Worm (Caenorhabditis elegans) whole organism, L3 larva: ENCODE results near the gene ZC513.3.

ENCODE experiments used
- R02D3.7 ChIP-seq: fragments of 150-350 bp; optimal IDR thresholded peaks from 2 replicates; lab custom pipeline; 2014; ENCODE audit warnings: missing biosample characterization, missing genetic modification characterization
- ama-1 ChIP-seq: fragments of 150-350 bp; optimal IDR thresholded peaks from 2 replicates; lab custom pipeline; 2018
- ceh-28 ChIP-seq: fragments of 150-350 bp; optimal IDR thresholded peaks from 2 replicates; lab custom pipeline; 2014; ENCODE audit warnings: missing biosample characterization, missing genetic modification reagents, missing genetic modification characterization
- ceh-82 ChIP-seq: fragments of 150-350 bp; optimal IDR thresholded peaks from 2 replicates; lab custom pipeline; 2014; ENCODE audit warnings: missing biosample characterization, missing genetic modification characterization
- ceh-9 ChIP-seq: sonication (generic microtip); optimal IDR thresholded peaks from 2 replicates; lab custom pipeline; 2018; ENCODE audit warnings: missing biosample characterization, missing genetic modification characterization
- egl-27 ChIP-seq: sonication (generic microtip); optimal IDR thresholded peaks from 4 replicates; lab custom pipeline; 2017; ENCODE audit warnings: missing biosample characterization, missing genetic modification reagents, missing genetic modification characterization
- elt-1 ChIP-seq: fragments of 150-350 bp; optimal IDR thresholded peaks from 2 replicates; lab custom pipeline; 2014; ENCODE audit warnings: missing biosample characterization, missing genetic modification characterization
- elt-3 ChIP-seq, 3 experiments: fragments of 150-350 bp in 1 of 3; sonication (generic microtip) in 2 of 3; optimal IDR thresholded peaks; 2 replicates in 2 of 3; 4 replicates in 1 of 3; lab custom pipeline; 2014 to 2017; ENCODE audit warnings: missing biosample characterization in 3 of 3, missing genetic modification characterization in 3 of 3
- eor-1 ChIP-seq, 2 experiments: fragments of 150-350 bp; optimal IDR thresholded peaks; 2 replicates each; lab custom pipeline; 2014 to 2018; ENCODE audit warnings: missing biosample characterization in 2 of 2, missing genetic modification characterization in 2 of 2
- fkh-2 ChIP-seq: fragments of 150-350 bp; optimal IDR thresholded peaks from 2 replicates; lab custom pipeline; 2014; ENCODE audit warnings: missing biosample characterization, missing genetic modification reagents, missing genetic modification characterization
- fos-1 ChIP-seq: fragments of 150-350 bp; optimal IDR thresholded peaks from 2 replicates; lab custom pipeline; 2014; ENCODE audit warnings: missing biosample characterization, missing genetic modification characterization
- hmg-11 ChIP-seq: sonication (generic microtip); optimal IDR thresholded peaks from 2 replicates; lab custom pipeline; 2016; ENCODE audit warnings: missing genetic modification characterization, missing compliant biosample characterization
- lin-15B ChIP-seq: fragments of 150-350 bp; optimal IDR thresholded peaks from 2 replicates; lab custom pipeline; 2014; ENCODE audit warnings: missing biosample characterization, missing genetic modification characterization
- mdl-1 ChIP-seq: fragments of 150-350 bp; optimal IDR thresholded peaks from 2 replicates; lab custom pipeline; 2014; ENCODE audit warnings: missing biosample characterization, missing genetic modification characterization
- nfya-1 ChIP-seq: sonication (generic microtip); optimal IDR thresholded peaks from 2 replicates; lab custom pipeline; 2017; ENCODE audit warnings: missing genetic modification characterization, mild to moderate bottlenecking, missing compliant biosample characterization, antibody characterized with exemption, moderate library complexity; ENCODE audit not compliant: insufficient read depth
- nhr-23 ChIP-seq: fragments of 150-350 bp; optimal IDR thresholded peaks from 2 replicates; lab custom pipeline; 2014; ENCODE audit warnings: missing biosample characterization, missing genetic modification reagents, missing genetic modification characterization
- nhr-237 ChIP-seq: fragments of 150-350 bp; optimal IDR thresholded peaks from 2 replicates; lab custom pipeline; 2014; ENCODE audit warnings: missing biosample characterization, missing genetic modification characterization
- nhr-25 ChIP-seq: sonication (generic microtip); optimal IDR thresholded peaks from 2 replicates; lab custom pipeline; 2017; ENCODE audit warnings: missing biosample characterization, missing genetic modification characterization
- nhr-28 ChIP-seq: fragments of 150-350 bp; optimal IDR thresholded peaks from 2 replicates; lab custom pipeline; 2014; ENCODE audit warnings: missing biosample characterization, missing genetic modification characterization
- nhr-43 ChIP-seq: sonication (generic microtip); optimal IDR thresholded peaks from 2 replicates; lab custom pipeline; 2016; ENCODE audit warnings: mild to moderate bottlenecking, missing genetic modification characterization, missing compliant biosample characterization; ENCODE audit not compliant: poor library complexity, severe bottlenecking
- nhr-67 ChIP-seq: fragments of 150-350 bp; optimal IDR thresholded peaks from 2 replicates; lab custom pipeline; 2014; ENCODE audit warnings: missing biosample characterization, missing genetic modification characterization
- nhr-77 ChIP-seq: fragments of 150-350 bp; optimal IDR thresholded peaks from 2 replicates; lab custom pipeline; 2014; ENCODE audit warnings: missing biosample characterization, missing genetic modification characterization
- pha-4 ChIP-seq: fragments of 150-350 bp; optimal IDR thresholded peaks from 2 replicates; lab custom pipeline; 2014; ENCODE audit warnings: missing biosample characterization, missing genetic modification reagents, missing genetic modification characterization
- skn-1 ChIP-seq: fragments of 150-350 bp; optimal IDR thresholded peaks from 2 replicates; lab custom pipeline; 2014; ENCODE audit warnings: missing biosample characterization, missing genetic modification characterization
- tbx-2 ChIP-seq: sonication (generic microtip); optimal IDR thresholded peaks from 2 replicates; lab custom pipeline; 2016; ENCODE audit warnings: mild to moderate bottlenecking, missing genetic modification characterization, missing compliant biosample characterization
- unc-39 ChIP-seq: sonication (generic microtip); optimal IDR thresholded peaks from 4 replicates; lab custom pipeline; 2017; ENCODE audit warnings: missing biosample characterization, missing genetic modification characterization
- zag-1 ChIP-seq: fragments of 150-350 bp; optimal IDR thresholded peaks from 2 replicates; lab custom pipeline; 2014; ENCODE audit warnings: missing biosample characterization, missing genetic modification characterization
- ztf-4 ChIP-seq: fragments of 150-350 bp; optimal IDR thresholded peaks from 2 replicates; lab custom pipeline; 2014; ENCODE audit warnings: missing biosample characterization, missing genetic modification characterization

Gene ZC513.3

DNA sequence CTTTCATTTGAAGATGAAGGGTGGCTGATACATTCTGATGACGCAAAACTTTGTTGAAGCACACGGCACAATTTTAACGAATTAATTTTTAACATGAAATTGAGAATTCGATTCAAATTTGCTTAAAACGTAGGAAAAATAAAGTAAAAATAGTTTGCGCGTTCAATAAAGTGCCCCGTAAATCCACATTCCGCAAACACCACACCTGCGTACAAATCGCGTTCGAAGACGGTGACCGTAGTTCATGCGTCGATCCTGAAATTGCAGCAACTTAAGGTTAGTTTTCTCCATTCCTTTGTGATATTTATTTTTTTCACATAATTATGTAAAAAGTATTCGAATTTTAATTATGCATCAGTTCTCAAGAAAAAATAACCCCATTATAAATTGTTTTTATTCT is 22.1 kb upstream of the ZC513.3 start, which contains the start of gene F43H9.3:
Gene F43H9.3 (minus strand): TSS at position 189 of the 400 bp plus-strand sequence.
- TF ChIP-seq lin-15B (tag; lab: Kevin White, UChicago): peak; percentile 2
- TF ChIP-seq hmg-11 (tag; lab: Kevin White, UChicago): peak; percentile 18
- TF ChIP-seq fkh-2 (tag; lab: Kevin White, UChicago): no peak
- no peak for TF ChIP-seq ceh-9 (tag; lab: Kevin White, UChicago)
- TF ChIP-seq pha-4: peak; percentile 30
- peak; percentile 28 for TF ChIP-seq nfya-1
- TF ChIP-seq R02D3.7 (tag; lab: Kevin White, UChicago): peak; percentile 89

DNA sequence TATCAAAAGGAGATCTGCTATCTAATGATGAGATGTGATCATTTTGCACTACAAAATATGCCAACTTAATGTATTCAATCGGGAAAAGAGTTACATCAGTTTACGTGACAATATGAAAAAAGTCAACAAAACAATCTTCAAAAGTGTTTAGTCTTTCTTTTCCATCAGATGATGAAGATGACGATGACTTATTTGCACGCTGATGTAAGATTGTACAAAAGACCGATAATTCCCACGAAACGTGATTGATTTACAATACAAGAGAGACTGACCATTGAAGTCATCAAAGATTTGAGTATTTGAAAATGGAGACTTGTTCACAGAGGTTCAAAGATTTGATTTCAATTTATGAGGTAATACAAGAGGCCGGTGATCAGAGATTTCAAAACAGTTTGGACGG is 21.5 kb upstream of the ZC513.3 start:
- peak; percentile 3 for TF ChIP-seq nhr-25
- TF ChIP-seq eor-1 (tag; optimal IDR thresholded peaks at IDR 0.05; lab: Kevin White, UChicago): no peak
- TF ChIP-seq skn-1 (tag; lab: Kevin White, UChicago): no peak
- no peak for TF ChIP-seq nhr-67 (tag; lab: Kevin White, UChicago)
- TF ChIP-seq fkh-2 (tag; lab: Kevin White, UChicago): no peak
- TF ChIP-seq elt-1 (tag; lab: Kevin White, UChicago): peak; percentile 80
- TF ChIP-seq nhr-43 (tag; lab: Kevin White, UChicago): peak; percentile 2

DNA sequence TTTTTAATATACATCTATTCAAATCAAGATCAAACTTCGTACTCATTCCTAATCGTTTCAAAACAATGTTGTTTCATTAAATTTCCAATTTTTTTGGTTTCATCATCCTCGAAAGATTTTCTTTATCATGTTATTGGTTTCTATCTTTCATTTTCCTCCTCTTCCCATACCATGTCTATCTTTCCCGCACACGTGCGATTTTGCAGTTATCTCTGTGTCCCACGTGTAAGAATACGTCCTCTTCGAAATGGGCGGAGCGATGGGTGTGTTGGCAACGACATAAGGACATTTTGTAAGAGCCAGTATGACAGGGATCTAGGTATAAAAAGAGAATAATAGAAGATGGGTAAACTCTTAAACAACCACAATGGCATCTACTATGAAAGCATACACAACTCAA is 20.5 kb upstream of the ZC513.3 start, which contains the start of gene F43H9.4:
Gene F43H9.4 (plus strand): TSS at position 366 of the 400 bp plus-strand sequence.
- TF ChIP-seq zag-1 (no peak), elt-3 (tag; optimal IDR thresholded peaks at IDR 0.05; lab: Kevin White, UChicago) (peak in 1 of 3 experiments; percentile 10), eor-1 (tag; optimal IDR thresholded peaks at IDR 0.05; lab: Kevin White, UChicago) (no peak), nhr-67 (tag; lab: Kevin White, UChicago) (no peak), nhr-23 (tag; lab: Kevin White, UChicago) (peak; percentile 28), mdl-1 (tag; lab: Kevin White, UChicago) (peak; percentile 49), nhr-25 (no peak), nhr-77 (tag; lab: Kevin White, UChicago) (no peak), R02D3.7 (tag; lab: Kevin White, UChicago) (no peak), nhr-237 (tag; lab: Kevin White, UChicago) (no peak), nhr-43 (tag; lab: Kevin White, UChicago) (peak; percentile 85), pha-4 (no peak)

DNA sequence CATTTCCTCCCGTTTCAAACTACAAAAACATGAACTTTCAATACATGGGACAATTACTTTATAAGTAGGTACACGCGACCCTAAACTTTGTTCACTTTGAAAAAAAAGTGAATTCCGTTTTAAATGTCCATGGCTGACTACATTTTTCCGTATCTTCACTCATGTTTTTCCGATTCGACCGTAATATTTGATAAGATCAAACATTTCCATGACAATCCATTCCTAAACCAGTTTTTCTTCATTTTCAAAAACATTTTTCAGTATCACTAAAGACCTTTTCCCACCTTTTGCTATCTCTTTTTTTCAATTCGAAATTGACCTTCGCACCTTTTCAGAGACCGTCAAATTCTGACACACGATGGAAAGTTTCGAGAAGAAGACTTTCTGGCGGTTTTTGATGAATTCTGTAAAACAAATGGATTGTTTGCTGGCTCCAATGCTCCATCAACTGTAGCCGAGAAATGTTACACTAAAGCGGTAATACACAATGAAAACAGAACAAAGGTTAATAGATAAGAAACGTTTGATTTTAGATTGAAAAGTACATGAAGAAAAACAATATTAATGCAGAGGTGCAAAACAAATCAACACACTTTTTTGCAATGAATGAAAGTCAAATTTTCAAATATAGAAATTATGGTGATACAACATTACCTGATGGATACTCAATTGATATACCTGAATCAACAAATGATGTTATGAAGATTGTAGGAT is 19.2 kb upstream of the ZC513.3 start:
- TF ChIP-seq nhr-237 (tag; lab: Kevin White, UChicago) (no peak), nhr-25 (no peak), ztf-4 (no peak), tbx-2 (tag; lab: Kevin White, UChicago) (no peak), ceh-9 (tag; lab: Kevin White, UChicago) (no peak), fkh-2 (tag; lab: Kevin White, UChicago) (no peak), unc-39 (tag; lab: Kevin White, UChicago) (no peak), pha-4 (no peak), egl-27 (no peak), eor-1 (tag; optimal IDR thresholded peaks at IDR 0.05; lab: Kevin White, UChicago) (no peak), mdl-1 (tag; lab: Kevin White, UChicago) (no peak), fos-1 (no peak), ceh-82 (tag; lab: Kevin White, UChicago) (no peak), ceh-28 (tag; lab: Kevin White, UChicago) (no peak), ama-1 (no peak), elt-3 (tag; optimal IDR thresholded peaks at IDR 0.05; lab: Kevin White, UChicago) (peak in 1 of 3 experiments; percentile 78), nhr-43 (tag; lab: Kevin White, UChicago) (peak; percentile 21), nhr-28 (tag; lab: Kevin White, UChicago) (no peak), lin-15B (tag; lab: Kevin White, UChicago) (no peak), elt-1 (tag; lab: Kevin White, UChicago) (peak; percentile 16)

DNA sequence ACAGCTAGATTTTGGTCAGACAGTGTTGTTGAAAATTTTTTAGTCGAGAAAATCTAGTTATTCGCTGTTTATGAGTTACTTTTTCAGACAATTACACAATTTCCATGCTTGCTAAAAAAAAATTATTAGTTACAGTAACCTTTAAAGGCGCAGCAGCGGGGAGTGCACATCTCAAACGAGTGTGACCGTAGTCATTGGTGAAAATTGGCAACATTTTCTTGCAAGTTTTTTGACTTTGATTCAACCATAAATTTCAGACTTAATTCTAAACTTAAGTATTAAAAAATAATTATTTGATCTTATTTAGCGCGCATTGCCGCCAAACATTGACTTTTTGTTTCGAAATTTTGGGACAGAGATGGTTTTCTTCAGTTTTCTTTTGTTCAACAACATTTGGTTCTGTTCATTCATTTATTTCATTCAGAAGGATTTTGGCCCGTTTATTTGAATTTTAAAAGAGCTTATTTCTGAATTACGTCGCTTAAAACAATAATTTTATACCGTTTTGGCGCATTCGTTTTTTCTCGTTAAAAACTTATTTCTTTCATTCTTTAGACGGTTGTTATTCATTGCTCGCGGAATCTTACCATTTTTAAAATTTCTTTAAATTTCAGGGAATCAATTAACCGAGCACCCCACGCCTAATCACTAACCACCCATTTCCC is 17.8 kb upstream of the ZC513.3 start, which contains the start of gene oma-2:
Gene oma-2 (plus strand): TSS at position 615 of the 665 bp plus-strand sequence.
- TF ChIP-seq nhr-43 (tag; lab: Kevin White, UChicago): peak; percentile 57
- no peak for TF ChIP-seq zag-1
- TF ChIP-seq, all 47 proteins: peak for 1
